Worm (Caenorhabditis elegans) whole organism, L3 larva: ENCODE measurements around the gene osta-2.

Source experiments
- R02D3.7 ChIP-seq: fragments of 150-350 bp; optimal IDR thresholded peaks from 2 replicates; lab custom pipeline; 2014; ENCODE audit warnings: missing biosample characterization, missing genetic modification characterization
- ZK546.5 ChIP-seq: sonication (generic microtip); optimal IDR thresholded peaks from 2 replicates; lab custom pipeline; 2017; ENCODE audit warnings: missing biosample characterization, missing genetic modification characterization
- aly-2 ChIP-seq: fragments of 150-350 bp; optimal IDR thresholded peaks from 2 replicates; lab custom pipeline; 2014; ENCODE audit warnings: missing biosample characterization, missing genetic modification characterization
- ama-1 ChIP-seq: fragments of 150-350 bp; optimal IDR thresholded peaks from 2 replicates; lab custom pipeline; 2018
- ceh-16 ChIP-seq: sonication (generic microtip); optimal IDR thresholded peaks from 2 replicates; lab custom pipeline; 2017; ENCODE audit warnings: missing biosample characterization, missing genetic modification characterization
- ceh-28 ChIP-seq: fragments of 150-350 bp; optimal IDR thresholded peaks from 2 replicates; lab custom pipeline; 2014; ENCODE audit warnings: missing biosample characterization, missing genetic modification reagents, missing genetic modification characterization
- ceh-82 ChIP-seq: fragments of 150-350 bp; optimal IDR thresholded peaks from 2 replicates; lab custom pipeline; 2014; ENCODE audit warnings: missing biosample characterization, missing genetic modification characterization
- ceh-9 ChIP-seq: sonication (generic microtip); optimal IDR thresholded peaks from 2 replicates; lab custom pipeline; 2018; ENCODE audit warnings: missing biosample characterization, missing genetic modification characterization
- daf-12 ChIP-seq: fragments of 150-350 bp; optimal IDR thresholded peaks from 2 replicates; lab custom pipeline; 2014; ENCODE audit warnings: missing biosample characterization, missing genetic modification reagents, missing genetic modification characterization
- egl-27 ChIP-seq: sonication (generic microtip); optimal IDR thresholded peaks from 4 replicates; lab custom pipeline; 2017; ENCODE audit warnings: missing biosample characterization, missing genetic modification reagents, missing genetic modification characterization
- egl-5 ChIP-seq: fragments of 150-350 bp; optimal IDR thresholded peaks from 2 replicates; lab custom pipeline; 2017; ENCODE audit warnings: missing biosample characterization, missing genetic modification reagents, missing genetic modification characterization, inconsistent platforms
- elt-1 ChIP-seq: fragments of 150-350 bp; optimal IDR thresholded peaks from 2 replicates; lab custom pipeline; 2014; ENCODE audit warnings: missing biosample characterization, missing genetic modification characterization
- eor-1 ChIP-seq, 2 experiments: fragments of 150-350 bp; optimal IDR thresholded peaks; 2 replicates each; lab custom pipeline; 2014 to 2018; ENCODE audit warnings: missing biosample characterization in 2 of 2, missing genetic modification characterization in 2 of 2
- fkh-10 ChIP-seq: sonication (generic microtip); optimal IDR thresholded peaks from 2 replicates; lab custom pipeline; 2017; ENCODE audit warnings: missing biosample characterization, missing genetic modification reagents, missing genetic modification characterization
- fkh-2 ChIP-seq: fragments of 150-350 bp; optimal IDR thresholded peaks from 2 replicates; lab custom pipeline; 2014; ENCODE audit warnings: missing biosample characterization, missing genetic modification reagents, missing genetic modification characterization
- fos-1 ChIP-seq: fragments of 150-350 bp; optimal IDR thresholded peaks from 2 replicates; lab custom pipeline; 2014; ENCODE audit warnings: missing biosample characterization, missing genetic modification characterization
- jun-1 ChIP-seq: fragments of 150-350 bp; optimal IDR thresholded peaks from 2 replicates; lab custom pipeline; 2014; ENCODE audit warnings: missing biosample characterization, missing genetic modification reagents, missing genetic modification characterization
- lin-15B ChIP-seq: fragments of 150-350 bp; optimal IDR thresholded peaks from 2 replicates; lab custom pipeline; 2014; ENCODE audit warnings: missing biosample characterization, missing genetic modification characterization
- lin-39 ChIP-seq: fragments of 150-350 bp; optimal IDR thresholded peaks from 2 replicates; lab custom pipeline; 2018; ENCODE audit warnings: missing biosample characterization, missing genetic modification reagents, missing genetic modification characterization
- lsy-12 ChIP-seq: sonication (generic microtip); optimal IDR thresholded peaks from 2 replicates; lab custom pipeline; 2016; ENCODE audit warnings: mild to moderate bottlenecking, missing genetic modification characterization, missing compliant biosample characterization
- mdl-1 ChIP-seq: fragments of 150-350 bp; optimal IDR thresholded peaks from 2 replicates; lab custom pipeline; 2014; ENCODE audit warnings: missing biosample characterization, missing genetic modification characterization
- mml-1 ChIP-seq: fragments of 150-350 bp; sonication (generic microtip); optimal IDR thresholded peaks from 3 replicates; lab custom pipeline; 2014; ENCODE audit warnings: missing biosample characterization, missing genetic modification characterization
- nfya-1 ChIP-seq: sonication (generic microtip); optimal IDR thresholded peaks from 2 replicates; lab custom pipeline; 2017; ENCODE audit warnings: missing genetic modification characterization, mild to moderate bottlenecking, missing compliant biosample characterization, antibody characterized with exemption, moderate library complexity; ENCODE audit not compliant: insufficient read depth
- nhr-11 ChIP-seq: fragments of 150-350 bp; optimal IDR thresholded peaks from 2 replicates; lab custom pipeline; 2014; ENCODE audit warnings: missing biosample characterization, missing genetic modification characterization
- nhr-12 ChIP-seq: fragments of 150-350 bp; optimal IDR thresholded peaks from 2 replicates; lab custom pipeline; 2014; ENCODE audit warnings: missing biosample characterization, missing genetic modification characterization
- nhr-23 ChIP-seq: fragments of 150-350 bp; optimal IDR thresholded peaks from 2 replicates; lab custom pipeline; 2014; ENCODE audit warnings: missing biosample characterization, missing genetic modification reagents, missing genetic modification characterization
- nhr-237 ChIP-seq: fragments of 150-350 bp; optimal IDR thresholded peaks from 2 replicates; lab custom pipeline; 2014; ENCODE audit warnings: missing biosample characterization, missing genetic modification characterization
- nhr-25 ChIP-seq: sonication (generic microtip); optimal IDR thresholded peaks from 2 replicates; lab custom pipeline; 2017; ENCODE audit warnings: missing biosample characterization, missing genetic modification characterization
- nhr-28 ChIP-seq: fragments of 150-350 bp; optimal IDR thresholded peaks from 2 replicates; lab custom pipeline; 2014; ENCODE audit warnings: missing biosample characterization, missing genetic modification characterization
- nhr-43 ChIP-seq: sonication (generic microtip); optimal IDR thresholded peaks from 2 replicates; lab custom pipeline; 2016; ENCODE audit warnings: mild to moderate bottlenecking, missing genetic modification characterization, missing compliant biosample characterization; ENCODE audit not compliant: poor library complexity, severe bottlenecking
- nhr-67 ChIP-seq: fragments of 150-350 bp; optimal IDR thresholded peaks from 2 replicates; lab custom pipeline; 2014; ENCODE audit warnings: missing biosample characterization, missing genetic modification characterization
- nhr-76 ChIP-seq: fragments of 150-350 bp; sonication (generic microtip); optimal IDR thresholded peaks from 5 replicates; lab custom pipeline; 2014; ENCODE audit warnings: missing biosample characterization, missing genetic modification characterization
- pha-4 ChIP-seq: fragments of 150-350 bp; optimal IDR thresholded peaks from 2 replicates; lab custom pipeline; 2014; ENCODE audit warnings: missing biosample characterization, missing genetic modification reagents, missing genetic modification characterization
- pqm-1 ChIP-seq: fragments of 150-350 bp; optimal IDR thresholded peaks from 2 replicates; lab custom pipeline; 2017; ENCODE audit warnings: missing biosample characterization, missing genetic modification characterization, inconsistent platforms
- skn-1 ChIP-seq: fragments of 150-350 bp; optimal IDR thresholded peaks from 2 replicates; lab custom pipeline; 2014; ENCODE audit warnings: missing biosample characterization, missing genetic modification characterization
- snpc-4 ChIP-seq: fragments of 150-350 bp; optimal IDR thresholded peaks from 2 replicates; lab custom pipeline; 2014; ENCODE audit warnings: missing biosample characterization, missing genetic modification characterization
- tbx-2 ChIP-seq: sonication (generic microtip); optimal IDR thresholded peaks from 2 replicates; lab custom pipeline; 2016; ENCODE audit warnings: mild to moderate bottlenecking, missing genetic modification characterization, missing compliant biosample characterization
- unc-39 ChIP-seq: sonication (generic microtip); optimal IDR thresholded peaks from 4 replicates; lab custom pipeline; 2017; ENCODE audit warnings: missing biosample characterization, missing genetic modification characterization
- unc-62 ChIP-seq: fragments of 150-350 bp; sonication (generic microtip); optimal IDR thresholded peaks from 4 replicates; lab custom pipeline; 2014; ENCODE audit warnings: missing biosample characterization, missing genetic modification reagents, missing genetic modification characterization
- zag-1 ChIP-seq: fragments of 150-350 bp; optimal IDR thresholded peaks from 2 replicates; lab custom pipeline; 2014; ENCODE audit warnings: missing biosample characterization, missing genetic modification characterization
- ztf-11 ChIP-seq: fragments of 150-350 bp; optimal IDR thresholded peaks from 2 replicates; lab custom pipeline; 2014; ENCODE audit warnings: missing biosample characterization, missing genetic modification characterization
- ztf-4 ChIP-seq: fragments of 150-350 bp; optimal IDR thresholded peaks from 2 replicates; lab custom pipeline; 2014; ENCODE audit warnings: missing biosample characterization, missing genetic modification characterization

Gene osta-2

ce11 chrII:5707532-5707931 is at the start of gene osta-2:
TSS of gene osta-2 (plus strand) at chrII:5707691.
- peak; percentile 25 for TF ChIP-seq pha-4 (tag; lab: Kevin White, UChicago)
- TF ChIP-seq nfya-1 (tag; lab: Kevin White, UChicago) = peak; percentile 41
- TF ChIP-seq nhr-12 (tag; lab: Kevin White, UChicago) = no peak
- TF ChIP-seq egl-5 (tag; lab: Kevin White, UChicago) = peak; percentile 6
- TF ChIP-seq, all 47 proteins: peak for 3

- TF ChIP-seq nhr-67 (tag; lab: Kevin White, UChicago) (no peak), lsy-12 (tag; lab: Kevin White, UChicago) (no peak), nhr-237 (no peak), fos-1 (no peak), nfya-1 (tag; lab: Kevin White, UChicago) (no peak), egl-5 (tag; lab: Kevin White, UChicago) (no peak)
Measured at ce11 chrII:5659675-5660074, 47.8 kb upstream of the osta-2 start, which contains the start of gene fut-3. TSS of gene fut-3 (minus strand) at chrII:5659775.

- TF ChIP-seq eor-1 (tag; optimal IDR thresholded peaks at IDR 0.05; lab: Kevin White, UChicago) (no peak), ama-1 (lab: Kevin White, UChicago) (no peak), mml-1 (tag; lab: Kevin White, UChicago) (no peak), ceh-82 (tag; lab: Kevin White, UChicago) (no peak), snpc-4 (tag; lab: Kevin White, UChicago) (no peak), egl-27 (tag; lab: Kevin White, UChicago) (no peak), nhr-11 (tag; lab: Kevin White, UChicago) (no peak), nhr-28 (tag; lab: Kevin White, UChicago) (no peak), fkh-2 (tag; lab: Kevin White, UChicago) (no peak), ZK546.5 (tag; lab: Kevin White, UChicago) (no peak), skn-1 (no peak), tbx-2 (tag; lab: Kevin White, UChicago) (no peak), lsy-12 (tag; lab: Kevin White, UChicago) (no peak), nhr-67 (tag; lab: Kevin White, UChicago) (no peak)
Measured at ce11 chrII:5660155-5660554, 47.3 kb upstream of the osta-2 start.

- no peak for TF ChIP-seq nhr-237
- no peak for TF ChIP-seq fos-1
- TF ChIP-seq ztf-4 (tag; lab: Kevin White, UChicago) = peak; percentile 56
- TF ChIP-seq ama-1 (lab: Kevin White, UChicago) = peak; percentile 100
- peak; percentile 10 for TF ChIP-seq unc-62 (GFP tag; lab: Kevin White, UChicago)
- no peak for TF ChIP-seq fkh-2 (tag; lab: Kevin White, UChicago)
- peak; percentile 36 for TF ChIP-seq jun-1 (tag; lab: Kevin White, UChicago)
- TF ChIP-seq ceh-16 (tag; lab: Kevin White, UChicago) = no peak
- peak; percentile 67 for TF ChIP-seq tbx-2 (tag; lab: Kevin White, UChicago)
- TF ChIP-seq egl-27 (tag; lab: Kevin White, UChicago) = no peak
- peak; percentile 98 for TF ChIP-seq lin-39 (tag; lab: Kevin White, UChicago)
- no peak for TF ChIP-seq mml-1 (tag; lab: Kevin White, UChicago)
- no peak for TF ChIP-seq R02D3.7
- no peak for TF ChIP-seq nhr-28 (tag; lab: Kevin White, UChicago)
- peak; percentile 49 for TF ChIP-seq snpc-4 (tag; lab: Kevin White, UChicago)
- TF ChIP-seq elt-1 (tag; lab: Kevin White, UChicago) = no peak
- no peak for TF ChIP-seq nhr-11 (tag; lab: Kevin White, UChicago)
- no peak for TF ChIP-seq ztf-11 (tag; lab: Kevin White, UChicago)
- peak; percentile 2 for TF ChIP-seq pqm-1 (tag; lab: Kevin White, UChicago)
- peak; percentile 80 for TF ChIP-seq lin-15B
- TF ChIP-seq ceh-82 (tag; lab: Kevin White, UChicago) = no peak
- no peak for TF ChIP-seq eor-1 (tag; optimal IDR thresholded peaks at IDR 0.05; lab: Kevin White, UChicago)
- no peak for TF ChIP-seq ZK546.5 (tag; lab: Kevin White, UChicago)
- TF ChIP-seq nhr-67 (tag; lab: Kevin White, UChicago) = no peak
- TF ChIP-seq zag-1 (tag; lab: Kevin White, UChicago) = no peak
- peak; percentile 76 for TF ChIP-seq aly-2
- peak; percentile 78 for TF ChIP-seq nhr-43
- TF ChIP-seq unc-39 (tag; lab: Kevin White, UChicago) = no peak
- no peak for TF ChIP-seq ceh-9
- TF ChIP-seq daf-12 (tag; lab: Kevin White, UChicago) = no peak
- TF ChIP-seq nhr-12 (tag; lab: Kevin White, UChicago) = no peak
- TF ChIP-seq egl-5 (tag; lab: Kevin White, UChicago) = peak; percentile 60
- peak; percentile 46 for TF ChIP-seq mdl-1 (tag; lab: Kevin White, UChicago)
- TF ChIP-seq ceh-28 = peak; percentile 83
- peak; percentile 19 for TF ChIP-seq fkh-10
- peak; percentile 49 for TF ChIP-seq nhr-23 (tag; lab: Kevin White, UChicago)
- TF ChIP-seq nhr-25 (tag; lab: Kevin White, UChicago) = peak; percentile 80
- no peak for TF ChIP-seq nhr-76
Measured at ce11 chrII:5660736-5661734, 46.5 kb upstream of the osta-2 start, which contains the start of the genes ift-43 and mdt-26. TSS of gene ift-43 (minus strand) at chrII:5660786. TSS of gene mdt-26 (plus strand) at chrII:5661181.
